Worm (Caenorhabditis elegans) whole organism, L4/young adult: ENCODE measurements around the gene Y38H6C.18.

Experiments
- W03F9.2 ChIP-seq: fragments of 150-350 bp; optimal IDR thresholded peaks from 2 replicates; lab custom pipeline; 2014; ENCODE audit warnings: missing biosample characterization, missing genetic modification characterization
- him-1 ChIP-seq: sonication (generic microtip); optimal IDR thresholded peaks from 2 replicates; lab custom pipeline; 2016; ENCODE audit warnings: missing genotype, missing genetic modification reagents, missing genetic modification characterization, missing compliant biosample characterization

ce11 chrV:20534072-20534471 is 12.9 kb downstream of the Y38H6C.18 start, which contains the start of gene famh-161:
- TF ChIP-seq him-1 (tag; lab: Kevin White, UChicago) (no peak), W03F9.2 (tag; lab: Kevin White, UChicago) (no peak)
